Worm (Caenorhabditis elegans) whole organism, mixed stage, embryonic: ENCODE results near the gene C12D8.13.

Experiments
- ces-1 ChIP-seq: fragments of 150-350 bp; optimal IDR thresholded peaks from 2 replicates; lab custom pipeline; 2014; ENCODE audit warnings: missing biosample characterization, missing genetic modification reagents, missing genetic modification characterization
- nhr-2 ChIP-seq: fragments of 150-350 bp; optimal IDR thresholded peaks from 2 replicates; lab custom pipeline; 2014; ENCODE audit warnings: missing biosample characterization, missing genetic modification characterization
- nhr-28 ChIP-seq: fragments of 150-350 bp; optimal IDR thresholded peaks from 2 replicates; lab custom pipeline; 2014; ENCODE audit warnings: missing biosample characterization, missing genetic modification characterization
- nhr-76 ChIP-seq: sonication (generic microtip); optimal IDR thresholded peaks from 2 replicates; lab custom pipeline; 2017; ENCODE audit warnings: missing biosample characterization, missing genetic modification characterization
- unc-120 ChIP-seq: sonication (generic microtip); optimal IDR thresholded peaks from 2 replicates; lab custom pipeline; 2017; ENCODE audit warnings: missing genetic modification characterization, missing compliant biosample characterization; ENCODE audit not compliant: poor library complexity, severe bottlenecking
- unc-39 ChIP-seq: fragments of 150-350 bp; optimal IDR thresholded peaks from 2 replicates; lab custom pipeline; 2014; ENCODE audit warnings: missing biosample characterization, missing genetic modification characterization
- unc-62 ChIP-seq: fragments of 150-350 bp; optimal IDR thresholded peaks from 2 replicates; lab custom pipeline; 2014; ENCODE audit warnings: missing biosample characterization, missing genetic modification reagents, missing genetic modification characterization

- TF ChIP-seq nhr-76 (tag; lab: Kevin White, UChicago) (no peak), unc-39 (no peak), ces-1 (peak; percentile 2), nhr-2 (tag; lab: Kevin White, UChicago) (no peak), nhr-28 (tag; lab: Kevin White, UChicago) (no peak), unc-120 (no peak), unc-62 (GFP tag; lab: Kevin White, UChicago) (no peak)
Observed at ce11 chrV:10246443-10246885, 26.0 kb upstream of the C12D8.13 start.
